Worm (Caenorhabditis elegans) whole organism, early embryonic: Measurements from ENCODE around the gene ZK688.4.

Source experiments
- ama-1 ChIP-seq: fragments of 150-350 bp; optimal IDR thresholded peaks from 2 replicates; lab custom pipeline; 2014
- hnd-1 ChIP-seq: sonication (generic microtip); optimal IDR thresholded peaks from 2 replicates; lab custom pipeline; 2016; ENCODE audit warnings: missing genetic modification characterization, missing compliant biosample characterization

ce11 chrIII:7857142-7857541 lies 37.7 kb upstream of the ZK688.4 start, which contains the start of gene tag-307:
- TF ChIP-seq ama-1 (lab: Kevin White, UChicago) (no peak), hnd-1 (tag; lab: Kevin White, UChicago) (no peak)
